Fruit fly (Drosophila melanogaster): Measurements from ENCODE around the gene Cyp308a1.

dm6 chrX:18699268-18700140 is 10.2 kb upstream of the Cyp308a1 start:
- no peak for TF ChIP-seq CG8478 (optimal IDR thresholded peaks at IDR 0.05)
- no peak for TF ChIP-seq CTCF (optimal IDR thresholded peaks at IDR 0.05)

All from S2 (cell line).